Fruit fly (Drosophila melanogaster): ENCODE results near the gene CG14540.

Gene CG14540

dm6 chr3R:25968486-25968885, 9.4 kb downstream of the CG14540 start:
- no peak for TF ChIP-seq CG34367 (tag; optimal IDR thresholded peaks at IDR 0.05)
- no peak for TF ChIP-seq CG15710 (tag; optimal IDR thresholded peaks at IDR 0.05)
- TF ChIP-seq gl (tag; optimal IDR thresholded peaks at IDR 0.05): no peak
- no peak for TF ChIP-seq CG8301 (tag; optimal IDR thresholded peaks at IDR 0.05)
- TF ChIP-seq rn (GFP tag; IDR thresholded peaks at IDR 0.05): no peak
- no peak for TF ChIP-seq CG8159 (tag; optimal IDR thresholded peaks at IDR 0.05)
- TF ChIP-seq CG32121 (GFP tag; IDR thresholded peaks at IDR 0.05): no peak
- no peak for TF ChIP-seq CG4496 (GFP tag; IDR thresholded peaks at IDR 0.05)
- no peak for TF ChIP-seq Pif1A (GFP tag; optimal IDR thresholded peaks at IDR 0.05)
- no peak for TF ChIP-seq CG13204 (GFP tag; optimal IDR thresholded peaks at IDR 0.05)
- TF ChIP-seq CG14655 (GFP tag; optimal IDR thresholded peaks at IDR 0.05): no peak
- TF ChIP-seq D1 (tag; optimal IDR thresholded peaks at IDR 0.05): no peak
- no peak for TF ChIP-seq Snoo (tag; optimal IDR thresholded peaks at IDR 0.05)
- no peak for TF ChIP-seq Pif1B (GFP tag; optimal IDR thresholded peaks at IDR 0.05)
- TF ChIP-seq fd96Ca (GFP tag; IDR thresholded peaks at IDR 0.05): no peak
- no peak for TF ChIP-seq CG12605 (GFP tag; IDR thresholded peaks at IDR 0.05)
- no peak for TF ChIP-seq CG9948 (tag; optimal IDR thresholded peaks at IDR 0.05)
- TF ChIP-seq Ets98B (GFP tag; IDR thresholded peaks at IDR 0.05): no peak
- no peak for TF ChIP-seq CG17806 (tag; optimal IDR thresholded peaks at IDR 0.05)
- no peak for TF ChIP-seq CG10348 (GFP tag; IDR thresholded peaks at IDR 0.05)

- no peak for TF ChIP-seq CG14655 (GFP tag; optimal IDR thresholded peaks at IDR 0.05)
- no peak for TF ChIP-seq Snoo (tag; optimal IDR thresholded peaks at IDR 0.05)
- no peak for TF ChIP-seq CG10348 (GFP tag; IDR thresholded peaks at IDR 0.05)
- TF ChIP-seq CG15710 (tag; optimal IDR thresholded peaks at IDR 0.05): no peak
- TF ChIP-seq gl (tag; optimal IDR thresholded peaks at IDR 0.05): no peak
- no peak for TF ChIP-seq Ets98B (GFP tag; IDR thresholded peaks at IDR 0.05)
- TF ChIP-seq CG34367 (tag; optimal IDR thresholded peaks at IDR 0.05): no peak
These were observed 9.8 kb downstream of the CG14540 start for dm6 chr3R:25968915-25969314.

- TF ChIP-seq CG12605 (GFP tag; IDR thresholded peaks at IDR 0.05) (no peak), CG34367 (tag; optimal IDR thresholded peaks at IDR 0.05) (no peak), CG8159 (tag; optimal IDR thresholded peaks at IDR 0.05) (no peak), gl (tag; optimal IDR thresholded peaks at IDR 0.05) (no peak), CG10348 (GFP tag; IDR thresholded peaks at IDR 0.05) (no peak), Snoo (tag; optimal IDR thresholded peaks at IDR 0.05) (no peak), D1 (tag; optimal IDR thresholded peaks at IDR 0.05) (no peak), Pif1A (GFP tag; optimal IDR thresholded peaks at IDR 0.05) (no peak), Pif1B (GFP tag; optimal IDR thresholded peaks at IDR 0.05) (no peak), CG17806 (tag; optimal IDR thresholded peaks at IDR 0.05) (no peak), CG13204 (GFP tag; optimal IDR thresholded peaks at IDR 0.05) (no peak)
These were observed 10.7 kb downstream of the CG14540 start, which contains the start of gene fid for dm6 chr3R:25969780-25970179. Gene fid (plus strand): TSS chr3R:25970080.

- TF ChIP-seq fd96Ca (GFP tag; IDR thresholded peaks at IDR 0.05) (no peak), CG9948 (tag; optimal IDR thresholded peaks at IDR 0.05) (no peak), CG13204 (GFP tag; optimal IDR thresholded peaks at IDR 0.05) (no peak), CG34367 (tag; optimal IDR thresholded peaks at IDR 0.05) (no peak)
These were observed 23.7 kb downstream of the CG14540 start, which contains the start of gene Nf1 for dm6 chr3R:25982734-25983133. Gene Nf1 (plus strand): TSS chr3R:25983013.

dm6 chr3R:25983274-25983673, 24.2 kb downstream of the CG14540 start:
- no peak for TF ChIP-seq CG14655 (GFP tag; optimal IDR thresholded peaks at IDR 0.05)
- no peak for TF ChIP-seq CG9948 (tag; optimal IDR thresholded peaks at IDR 0.05)
- no peak; the same call in 1 of the 2 replicates for TF ChIP-seq CG12605 (GFP tag; IDR thresholded peaks at IDR 0.05)
- TF ChIP-seq CG8159 (tag; optimal IDR thresholded peaks at IDR 0.05): no peak
- no peak for TF ChIP-seq CG17806 (tag; optimal IDR thresholded peaks at IDR 0.05)
- no peak for TF ChIP-seq CG15710 (tag; optimal IDR thresholded peaks at IDR 0.05)
- no peak for TF ChIP-seq CG34367 (tag; optimal IDR thresholded peaks at IDR 0.05)
- no peak for TF ChIP-seq Ets98B (GFP tag; IDR thresholded peaks at IDR 0.05)
- no peak for TF ChIP-seq Pif1A (GFP tag; optimal IDR thresholded peaks at IDR 0.05)
- no peak for TF ChIP-seq rn (GFP tag; IDR thresholded peaks at IDR 0.05)
- no peak for TF ChIP-seq gl (tag; optimal IDR thresholded peaks at IDR 0.05)
- no peak for TF ChIP-seq CG10348 (GFP tag; IDR thresholded peaks at IDR 0.05)
- no peak for TF ChIP-seq D1 (tag; optimal IDR thresholded peaks at IDR 0.05)

- TF ChIP-seq CG32121 (GFP tag; IDR thresholded peaks at IDR 0.05) (peak; percentile 69; the same call in 1 of the 2 replicates), Snoo (tag; optimal IDR thresholded peaks at IDR 0.05) (peak; percentile 93), fd96Ca (GFP tag; IDR thresholded peaks at IDR 0.05) (peak; percentile 83), CG9948 (tag; optimal IDR thresholded peaks at IDR 0.05) (peak; percentile 97), CG4496 (GFP tag; IDR thresholded peaks at IDR 0.05) (peak; percentile 55; the same call in 1 of the 3 replicates), Pif1B (GFP tag; optimal IDR thresholded peaks at IDR 0.05) (peak; percentile 94), D1 (tag; optimal IDR thresholded peaks at IDR 0.05) (peak; percentile 82), Ets98B (GFP tag; IDR thresholded peaks at IDR 0.05) (peak; percentile 73; the same call in 1 of the 2 replicates), CG10348 (GFP tag; IDR thresholded peaks at IDR 0.05) (0 out of 2 replicates have a peak, but pooled peaks have one; percentile 12), CG8301 (tag; optimal IDR thresholded peaks at IDR 0.05) (no peak), rn (GFP tag; IDR thresholded peaks at IDR 0.05) (peak; percentile 81), EcR (GFP tag; optimal IDR thresholded peaks at IDR 0.05) (peak; percentile 76), CG17806 (tag; optimal IDR thresholded peaks at IDR 0.05) (peak; percentile 97), CG15710 (tag; optimal IDR thresholded peaks at IDR 0.05) (peak; percentile 96), CG34367 (tag; optimal IDR thresholded peaks at IDR 0.05) (peak; percentile 96), Pif1A (GFP tag; optimal IDR thresholded peaks at IDR 0.05) (peak; percentile 93), CG12605 (GFP tag; IDR thresholded peaks at IDR 0.05) (peak; percentile 75), CG14655 (GFP tag; optimal IDR thresholded peaks at IDR 0.05) (no peak), CG8159 (tag; optimal IDR thresholded peaks at IDR 0.05) (peak; percentile 98), gl (tag; optimal IDR thresholded peaks at IDR 0.05) (peak; percentile 84), CG13204 (GFP tag; optimal IDR thresholded peaks at IDR 0.05) (peak; percentile 91)
These were observed 37.3 kb downstream of the CG14540 start, which contains the start of gene CG43116 for dm6 chr3R:25996197-25997005. Gene CG43116 (minus strand): TSS chr3R:25996996.
